Worm (Caenorhabditis elegans) whole organism, late embryonic: Measurements from ENCODE around the gene yif-1.

Source experiments
- ceh-19 ChIP-seq: fragments of 200-800 bp; sonication (Bioruptor generic); optimal IDR thresholded peaks from 2 replicates; lab custom pipeline; 2018; ENCODE audit warnings: mild to moderate bottlenecking, missing genetic modification characterization, missing compliant biosample characterization
- ceh-34 ChIP-seq: sonication (generic microtip); optimal IDR thresholded peaks from 2 replicates; lab custom pipeline; 2016; ENCODE audit warnings: mild to moderate bottlenecking, missing genetic modification characterization, missing compliant biosample characterization
- ceh-6 ChIP-seq: fragments of 200-800 bp; sonication (Bioruptor generic); optimal IDR thresholded peaks from 2 replicates; lab custom pipeline; 2018; ENCODE audit warnings: mild to moderate bottlenecking, missing genetic modification characterization, missing compliant biosample characterization
- che-1 ChIP-seq: sonication (generic microtip); optimal IDR thresholded peaks from 2 replicates; lab custom pipeline; 2016; ENCODE audit warnings: mild to moderate bottlenecking, missing genetic modification characterization, missing compliant biosample characterization
- fkh-10 ChIP-seq: fragments of 150-350 bp; optimal IDR thresholded peaks from 2 replicates; lab custom pipeline; 2014; ENCODE audit warnings: missing biosample characterization, missing genetic modification reagents, missing genetic modification characterization
- hlh-13 ChIP-seq: fragments of 200-800 bp; sonication (Bioruptor generic); optimal IDR thresholded peaks from 2 replicates; lab custom pipeline; 2018; ENCODE audit warnings: mild to moderate bottlenecking, missing genetic modification characterization, missing compliant biosample characterization
- hlh-30 ChIP-seq: sonication (generic microtip); optimal IDR thresholded peaks from 2 replicates; lab custom pipeline; 2017; ENCODE audit warnings: antibody characterized with exemption, missing genetic modification characterization, missing compliant biosample characterization; ENCODE audit not compliant: insufficient read depth
- pat-9 ChIP-seq: fragments of 200-800 bp; sonication (Bioruptor generic); optimal IDR thresholded peaks from 2 replicates; lab custom pipeline; 2018; ENCODE audit warnings: mild to moderate bottlenecking, missing genetic modification characterization, moderate library complexity, missing compliant biosample characterization
- pros-1 ChIP-seq: fragments of 150-350 bp; optimal IDR thresholded peaks from 2 replicates; lab custom pipeline; 2014; ENCODE audit warnings: missing biosample characterization, missing genetic modification reagents, missing genetic modification characterization

Gene yif-1

DNA sequence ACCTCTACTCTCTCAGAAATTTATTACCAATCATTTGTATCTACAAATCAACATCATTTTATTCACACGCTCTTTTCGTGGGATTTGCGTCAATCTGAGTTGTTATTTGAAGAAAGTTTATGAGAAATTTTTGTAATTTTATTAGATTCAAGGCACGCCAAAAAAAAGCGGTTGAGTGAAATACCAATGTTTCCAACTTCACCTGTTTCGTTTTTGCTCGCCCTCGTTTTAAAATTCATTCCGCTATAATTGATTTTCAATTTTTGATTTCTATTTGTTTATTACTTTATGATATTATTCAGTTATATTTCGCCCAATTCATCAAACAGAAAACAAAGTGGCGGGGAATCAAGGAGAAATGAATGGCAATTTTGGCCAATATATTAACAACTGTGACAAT, 54.0 kb downstream of the yif-1 start, which contains the start of gene K08H10.10:
K08H10.10 (plus strand) TSS at position 301 of the 400 bp plus-strand sequence.
- TF ChIP-seq ceh-6, result no peak
- no peak for TF ChIP-seq ceh-19 (GFP tag; lab: Kevin White, UChicago)
- TF ChIP-seq pat-9 (tag; lab: Kevin White, UChicago), result no peak
- no peak for TF ChIP-seq hlh-30 (tag; lab: Kevin White, UChicago)
- no peak for TF ChIP-seq hlh-13 (GFP tag; lab: Kevin White, UChicago)
- no peak for TF ChIP-seq che-1
- TF ChIP-seq pros-1 (tag; lab: Kevin White, UChicago), result no peak
- no peak for TF ChIP-seq ceh-34
- TF ChIP-seq fkh-10 (GFP tag; lab: Kevin White, UChicago), result no peak
- TF ChIP-seq, all 69 proteins: peak for 0
